Worm (Caenorhabditis elegans) whole organism, midembryonic: ENCODE measurements around the gene clec-118.

Experiments
- T22C8.4 ChIP-seq: fragments of 200-800 bp; sonication (Bioruptor generic); IDR thresholded peaks from 2 replicates; pipeline ENCODE4 v1.3.6; 2022; ENCODE audit warnings: missing genetic modification characterization, missing compliant biosample characterization
- cog-1 ChIP-seq: sonication (generic microtip); optimal IDR thresholded peaks from 2 replicates; lab custom pipeline; 2016; ENCODE audit warnings: missing genetic modification characterization, missing compliant biosample characterization
- flt-1 ChIP-seq: fragments of 200-800 bp; sonication (Bioruptor generic); IDR thresholded peaks from 2 replicates; pipeline ENCODE4 v1.3.6; 2022; ENCODE audit warnings: missing genetic modification characterization, missing compliant biosample characterization
- klf-2 ChIP-seq: fragments of 200-800 bp; sonication (Bioruptor generic); conservative IDR thresholded peaks from 2 replicates; pipeline ENCODE4 v1.3.6; 2022; ENCODE audit warnings: missing genetic modification reagents, missing genetic modification characterization, missing compliant biosample characterization
- med-1 ChIP-seq: sonication (generic microtip); optimal IDR thresholded peaks from 2 replicates; lab custom pipeline; 2017; ENCODE audit warnings: missing genetic modification characterization, mild to moderate bottlenecking, missing compliant biosample characterization, antibody characterized with exemption, missing genetic modification reagents; ENCODE audit not compliant: insufficient read depth
- ref-1 ChIP-seq: fragments of 200-800 bp; sonication (Bioruptor generic); conservative IDR thresholded peaks from 2 replicates; pipeline ENCODE4 v1.3.6; 2022; ENCODE audit warnings: missing genetic modification reagents, missing genetic modification characterization, missing compliant biosample characterization
- tab-1 ChIP-seq: fragments of 200-800 bp; sonication (Bioruptor generic); IDR thresholded peaks from 2 replicates; pipeline ENCODE4 v1.3.6; 2022; ENCODE audit warnings: missing genetic modification characterization, missing compliant biosample characterization
- ztf-23 ChIP-seq: fragments of 200-800 bp; sonication (Bioruptor generic); IDR thresholded peaks from 2 replicates; pipeline ENCODE4 v1.3.6; 2022; ENCODE audit warnings: missing genetic modification reagents, missing genetic modification characterization, missing compliant biosample characterization
- ztf-29 ChIP-seq: fragments of 200-800 bp; sonication (Bioruptor generic); IDR thresholded peaks from 2 replicates; pipeline ENCODE4 v1.3.6; 2022; ENCODE audit warnings: missing genetic modification reagents, missing genetic modification characterization, missing compliant biosample characterization

The clec-118 gene

DNA sequence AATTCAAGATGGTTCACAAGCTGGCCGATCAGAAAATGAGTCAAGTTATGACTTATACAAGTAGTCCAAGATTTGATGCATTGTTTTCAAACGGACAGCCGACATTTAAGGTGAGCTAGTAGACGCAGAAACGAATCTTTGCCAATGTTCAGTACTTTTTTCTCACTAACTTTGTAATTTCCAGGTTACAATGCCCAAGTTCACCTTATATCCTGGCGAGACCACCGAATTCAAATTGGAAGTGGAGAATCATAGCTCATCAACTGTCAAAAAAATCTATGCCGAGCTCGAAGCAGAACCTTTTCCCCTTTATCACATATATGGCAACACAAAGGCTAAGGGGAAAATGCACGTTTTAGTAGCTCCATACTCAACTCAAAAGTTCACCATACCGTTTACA, 15.7 kb upstream of the clec-118 start:
- TF ChIP-seq ztf-23 (no peak), cog-1 (tag; lab: Kevin White, UChicago) (no peak), flt-1 (no peak)

DNA sequence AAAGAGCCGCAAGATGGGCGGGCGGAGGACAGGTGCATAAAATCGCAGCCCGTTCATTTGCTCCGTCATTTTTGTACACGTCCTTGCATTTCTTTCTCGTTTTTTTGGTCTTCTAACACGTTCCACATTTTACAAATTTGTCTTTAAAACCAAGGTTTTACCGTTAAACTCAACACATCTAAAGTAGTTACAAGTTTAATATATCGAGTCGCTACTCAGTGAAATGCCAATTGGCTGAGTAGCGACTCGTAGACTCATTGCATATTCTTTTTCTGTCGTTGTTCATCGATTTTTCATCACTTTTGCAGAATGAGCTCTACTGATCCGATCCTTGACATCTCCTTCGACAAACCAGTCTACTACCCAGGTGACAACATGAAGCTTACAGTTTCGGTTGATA, 14.9 kb upstream of the clec-118 start, which contains the start of gene arrd-1:
TSS of gene arrd-1 (plus strand) at position 301 of the 400 bp plus-strand sequence.
- TF ChIP-seq ztf-29 (GFP tag; lab: Robert Waterston, UW) = no peak
- TF ChIP-seq med-1 (GFP tag; lab: Kevin White, UChicago) = no peak
- no peak for TF ChIP-seq ztf-23
- TF ChIP-seq klf-2 (GFP tag; lab: Robert Waterston, UW) = no peak
- no peak for TF ChIP-seq flt-1
- TF ChIP-seq ref-1 (GFP tag; lab: Robert Waterston, UW) = no peak
- no peak for TF ChIP-seq tab-1 (GFP tag; lab: Robert Waterston, UW)
- TF ChIP-seq cog-1 (tag; lab: Kevin White, UChicago) = no peak

DNA sequence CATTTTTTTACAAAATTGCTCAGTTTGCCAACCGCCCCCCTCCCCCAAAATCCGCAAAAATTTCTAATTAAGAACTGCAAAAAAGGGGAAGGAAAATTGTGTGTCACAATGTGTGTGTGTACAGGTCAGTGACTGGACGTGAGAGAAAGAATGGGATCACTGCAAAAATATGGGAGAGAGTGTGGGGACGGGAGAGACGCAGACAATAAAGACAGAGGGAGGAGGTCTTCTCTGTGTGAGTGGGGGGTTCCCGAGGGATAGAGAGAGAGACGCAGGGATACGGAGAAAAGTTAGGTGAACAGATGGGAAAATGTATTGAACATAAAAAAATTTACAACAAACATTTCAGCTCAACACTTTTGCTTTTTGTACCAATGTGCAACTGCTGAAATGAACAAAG, 13.7 kb upstream of the clec-118 start:
- TF ChIP-seq cog-1 (tag; lab: Kevin White, UChicago) (no peak), T22C8.4 (GFP tag; lab: Robert Waterston, UW) (no peak), tab-1 (GFP tag; lab: Robert Waterston, UW) (no peak), ztf-23 (no peak)

DNA sequence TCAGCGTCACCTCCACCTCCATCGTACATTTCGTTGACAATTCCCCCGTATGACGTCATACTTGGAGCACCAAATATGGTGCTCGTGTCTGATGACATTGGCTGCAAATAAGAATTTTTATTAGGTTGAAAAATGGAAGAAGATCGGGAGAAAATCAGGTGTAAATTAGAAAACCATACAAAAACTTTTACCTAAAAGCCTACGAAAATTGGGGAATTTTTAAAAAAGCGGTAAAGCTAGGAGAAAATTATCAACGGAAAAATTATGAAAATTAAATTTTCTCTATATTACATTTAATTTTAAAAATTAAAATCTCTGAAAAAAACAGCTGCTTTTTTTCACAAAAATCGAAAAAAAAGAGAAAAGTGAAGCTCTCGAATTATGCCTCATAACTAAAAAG, 12.2 kb upstream of the clec-118 start, which contains the start of gene T04B8.5:
TSS of gene T04B8.5 (minus strand) at position 101 of the 400 bp plus-strand sequence.
- TF ChIP-seq med-1 (GFP tag; lab: Kevin White, UChicago) (no peak), T22C8.4 (GFP tag; lab: Robert Waterston, UW) (no peak), klf-2 (GFP tag; lab: Robert Waterston, UW) (no peak), flt-1 (no peak), ref-1 (GFP tag; lab: Robert Waterston, UW) (no peak), ztf-23 (no peak), ztf-29 (GFP tag; lab: Robert Waterston, UW) (no peak), cog-1 (tag; lab: Kevin White, UChicago) (no peak), tab-1 (GFP tag; lab: Robert Waterston, UW) (no peak)

DNA sequence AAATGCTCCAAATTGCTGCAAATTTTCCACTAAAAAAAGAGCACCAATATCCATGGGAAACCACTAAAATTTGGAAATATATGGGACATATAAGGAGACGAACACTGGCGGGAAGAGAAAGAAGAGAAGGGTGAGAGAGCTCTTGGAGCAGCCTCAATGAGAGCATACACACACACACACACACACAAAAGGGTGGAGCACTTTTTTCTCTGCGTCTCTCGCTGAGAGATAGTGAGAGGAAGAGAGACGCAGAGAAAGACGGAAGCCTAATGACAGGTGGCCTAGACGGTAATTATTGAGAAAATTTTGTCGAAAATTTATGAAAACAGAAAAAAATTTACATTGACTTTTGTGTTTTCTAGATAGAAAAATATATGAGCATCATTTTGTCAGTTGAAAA, 10.2 kb upstream of the clec-118 start:
- TF ChIP-seq flt-1 (0 out of 2 replicates have a peak, but pooled peaks have one; percentile 12), ztf-23 (no peak), ztf-29 (GFP tag; lab: Robert Waterston, UW) (peak; percentile 37; the same call in 1 of the 2 replicates)

DNA sequence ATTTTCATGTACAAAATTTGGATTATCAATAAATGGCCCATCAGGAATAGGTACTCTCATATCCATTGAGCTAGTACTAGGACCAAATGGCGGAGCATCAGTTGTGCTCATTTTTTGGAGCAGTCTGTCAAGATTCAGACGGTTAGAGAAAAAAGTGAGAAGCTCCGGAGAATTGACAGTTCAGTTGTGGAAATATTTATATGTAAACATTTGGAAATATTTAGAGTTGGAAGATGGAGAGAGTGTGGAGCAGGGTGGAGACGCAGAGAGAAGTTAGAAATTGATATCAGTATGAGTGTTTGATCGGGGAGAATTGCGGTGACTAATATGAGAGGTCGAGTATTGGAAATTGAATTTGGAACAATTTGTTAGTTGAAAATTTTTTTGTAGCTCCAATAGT, 8.9 kb upstream of the clec-118 start:
- TF ChIP-seq tab-1 (GFP tag; lab: Robert Waterston, UW) (no peak), T22C8.4 (GFP tag; lab: Robert Waterston, UW) (no peak), klf-2 (GFP tag; lab: Robert Waterston, UW) (no peak), cog-1 (tag; lab: Kevin White, UChicago) (no peak), flt-1 (no peak), ref-1 (GFP tag; lab: Robert Waterston, UW) (no peak), ztf-29 (GFP tag; lab: Robert Waterston, UW) (no peak)

DNA sequence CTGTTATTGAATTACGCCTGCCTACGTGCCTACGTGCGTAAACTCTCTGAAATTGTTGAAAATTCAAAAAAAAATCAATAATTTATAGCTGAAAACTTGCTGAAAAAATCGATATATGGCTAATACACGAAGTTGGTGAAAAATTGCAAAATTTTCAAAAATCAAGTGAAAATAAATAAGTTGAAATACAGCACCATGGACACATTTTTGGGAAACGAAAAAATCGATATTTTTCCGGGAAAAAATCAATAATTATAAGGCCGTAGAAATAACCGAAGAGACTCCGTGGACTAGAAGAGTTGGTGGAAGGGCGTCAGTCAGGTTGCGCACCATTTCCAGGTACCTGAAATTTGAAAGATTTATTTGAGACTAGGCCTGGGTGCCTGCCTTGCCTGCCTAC, 2.4 kb upstream of the clec-118 start:
- TF ChIP-seq T22C8.4 (GFP tag; lab: Robert Waterston, UW) = peak; percentile 77
- no peak for TF ChIP-seq cog-1 (tag; lab: Kevin White, UChicago)

DNA sequence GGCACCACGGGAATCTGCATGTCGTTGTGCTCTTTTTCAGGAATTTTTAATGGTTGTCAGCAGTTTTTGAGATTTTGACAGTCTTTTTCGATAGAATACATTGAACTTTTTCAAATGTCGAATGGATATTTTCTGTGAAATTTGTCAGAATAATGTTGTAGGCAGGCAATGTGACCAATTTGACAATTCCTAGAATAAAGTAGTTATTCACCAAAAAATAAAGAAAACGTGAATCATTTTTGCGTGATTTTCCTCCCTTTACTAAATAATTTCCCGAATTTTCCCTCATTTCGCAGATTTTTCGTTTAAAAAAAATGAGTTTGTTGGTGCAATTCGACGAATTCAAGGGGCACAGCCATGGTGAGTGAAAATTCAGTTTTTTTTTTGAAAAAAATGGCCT, 3.5 kb downstream of the clec-118 start, which contains the start of gene W04H10.1:
TSS of gene W04H10.1 (plus strand) at position 301 of the 400 bp plus-strand sequence.
- TF ChIP-seq klf-2 (GFP tag; lab: Robert Waterston, UW) (no peak), flt-1 (no peak), ztf-29 (GFP tag; lab: Robert Waterston, UW) (no peak), ref-1 (GFP tag; lab: Robert Waterston, UW) (no peak), ztf-23 (no peak)

DNA sequence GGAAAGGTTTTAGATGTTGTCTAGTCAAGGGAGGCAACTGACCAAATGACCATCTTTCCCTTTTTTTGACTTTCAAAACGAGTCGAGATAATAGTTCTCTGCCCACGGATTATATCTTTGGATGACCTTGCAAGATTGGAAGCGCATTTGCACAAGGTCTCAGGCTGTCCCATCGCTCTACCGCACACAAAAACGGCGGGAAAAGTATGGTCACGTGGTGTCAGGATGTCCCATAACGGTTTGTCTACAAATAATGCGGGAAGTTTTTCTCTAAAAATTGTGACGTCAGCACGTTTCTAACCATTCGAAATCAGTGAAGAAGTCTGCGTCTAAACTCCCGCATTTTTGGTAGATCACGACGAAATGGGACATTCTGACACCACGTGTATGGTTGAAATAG, 3.9 kb downstream of the clec-118 start, which contains the start of gene W04H10.6:
TSS of gene W04H10.6 (minus strand) at position 101 of the 400 bp plus-strand sequence.
- no peak for TF ChIP-seq ztf-29 (GFP tag; lab: Robert Waterston, UW)
- no peak for TF ChIP-seq med-1 (GFP tag; lab: Kevin White, UChicago)
- TF ChIP-seq ztf-23 = no peak
- no peak for TF ChIP-seq T22C8.4 (GFP tag; lab: Robert Waterston, UW)
- no peak for TF ChIP-seq cog-1 (tag; lab: Kevin White, UChicago)

DNA sequence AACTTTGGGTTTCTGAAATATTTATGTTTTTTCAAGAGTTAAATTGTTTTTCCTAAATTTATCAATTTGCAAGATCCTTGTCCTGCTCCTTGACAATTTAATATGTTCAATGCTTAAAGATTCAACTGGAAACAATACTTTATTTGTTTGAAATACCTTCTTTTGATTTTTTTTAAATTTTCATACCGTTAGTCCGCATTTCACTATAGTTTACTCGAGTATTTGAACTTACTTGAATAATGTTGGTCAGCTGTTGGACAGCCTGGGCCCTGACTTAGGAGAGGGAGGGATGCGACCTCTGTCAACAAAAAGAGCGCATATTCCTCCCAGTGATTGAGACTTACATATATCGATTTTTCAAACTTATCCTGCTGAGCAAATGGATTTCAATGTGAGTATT, 6.2 kb downstream of the clec-118 start, which contains the start of gene W04H10.5:
TSS of gene W04H10.5 (plus strand) at position 301 of the 400 bp plus-strand sequence.
- TF ChIP-seq tab-1 (GFP tag; lab: Robert Waterston, UW) (no peak), med-1 (GFP tag; lab: Kevin White, UChicago) (no peak), flt-1 (no peak), ref-1 (GFP tag; lab: Robert Waterston, UW) (no peak), T22C8.4 (GFP tag; lab: Robert Waterston, UW) (no peak), ztf-29 (GFP tag; lab: Robert Waterston, UW) (no peak), klf-2 (GFP tag; lab: Robert Waterston, UW) (no peak), ztf-23 (no peak), cog-1 (tag; lab: Kevin White, UChicago) (no peak)

DNA sequence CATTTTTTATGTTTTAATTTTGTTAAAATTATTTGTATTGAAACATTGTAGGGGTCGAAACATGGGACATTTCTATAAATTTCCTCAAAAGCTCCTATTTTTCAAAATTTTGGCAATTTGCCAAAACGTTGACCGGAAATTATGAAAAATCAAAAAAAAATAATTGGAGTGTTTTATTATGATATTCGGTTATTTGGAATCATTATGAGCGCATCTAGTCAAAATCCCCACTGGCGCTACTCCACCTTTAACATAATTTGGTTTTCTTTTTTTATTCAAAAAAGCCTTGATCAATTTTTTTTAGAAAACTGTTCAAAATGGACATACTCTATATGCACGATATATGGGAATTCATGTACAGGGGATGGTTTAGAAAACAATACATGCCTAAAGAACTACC, 7.0 kb downstream of the clec-118 start, which contains the start of gene W04H10.2:
TSS of gene W04H10.2 (plus strand) at position 301 of the 400 bp plus-strand sequence.
- TF ChIP-seq med-1 (GFP tag; lab: Kevin White, UChicago) = no peak
- TF ChIP-seq cog-1 (tag; lab: Kevin White, UChicago) = no peak
- TF ChIP-seq ztf-23 = no peak
